Fruit fly (Drosophila melanogaster): ENCODE data around the gene ND-39.

dm6 chr3L:20465941-20466340 is 25.9 kb upstream of the ND-39 start, which contains the start of gene CG42764:
- TF ChIP-seq pan (optimal IDR thresholded peaks at IDR 0.05) (no peak), N (GFP tag; optimal IDR thresholded peaks at IDR 0.05) (no peak), brk (GFP tag; optimal IDR thresholded peaks at IDR 0.05) (no peak), Hr83 (GFP tag; optimal IDR thresholded peaks at IDR 0.05; ENCODE audit: poor library complexity, severe bottlenecking) (no peak), Vsx2 (GFP tag; optimal IDR thresholded peaks at IDR 0.05; ENCODE audit: partially characterized antibody) (no peak), br (GFP tag; optimal IDR thresholded peaks at IDR 0.05) (no peak), usp (GFP tag; optimal IDR thresholded peaks at IDR 0.05) (no peak), HLH106 (tag; optimal IDR thresholded peaks at IDR 0.05) (no peak), Dif (GFP tag; optimal IDR thresholded peaks at IDR 0.05; ENCODE audit: partially characterized antibody) (no peak), dl (GFP tag; optimal IDR thresholded peaks at IDR 0.05; ENCODE audit: insufficient read depth in 1 of 2, partially characterized antibody in 2 of 2) (no peak), fru (GFP tag; optimal IDR thresholded peaks at IDR 0.05) (no peak), Rel (GFP tag; optimal IDR thresholded peaks at IDR 0.05) (no peak), Rel (tag; optimal IDR thresholded peaks at IDR 0.05) (no peak), h (GFP tag; optimal IDR thresholded peaks at IDR 0.05) (no peak)
